Worm (Caenorhabditis elegans) whole organism, young adult: ENCODE measurements around the gene ints-9.

ENCODE experiments used
- B0261.1 ChIP-seq: sonication (generic microtip); optimal IDR thresholded peaks from 2 replicates; lab custom pipeline; 2016; ENCODE audit warnings: mild to moderate bottlenecking, missing genetic modification characterization, moderate library complexity, missing compliant biosample characterization
- F22D6.2 ChIP-seq: sonication (generic microtip); optimal IDR thresholded peaks from 2 replicates; lab custom pipeline; 2016; ENCODE audit warnings: mild to moderate bottlenecking, missing genetic modification characterization, missing compliant biosample characterization
- F23B12.7 ChIP-seq: sonication (generic microtip); optimal IDR thresholded peaks from 2 replicates; lab custom pipeline; 2017; ENCODE audit warnings: missing genetic modification characterization, mild to moderate bottlenecking, missing compliant biosample characterization, antibody characterized with exemption, moderate library complexity; ENCODE audit not compliant: insufficient read depth
- F52B5.7 ChIP-seq: sonication (generic microtip); optimal IDR thresholded peaks from 2 replicates; lab custom pipeline; 2016; ENCODE audit warnings: mild to moderate bottlenecking, missing genetic modification characterization, missing compliant biosample characterization
- F57C9.4 ChIP-seq: sonication (generic microtip); optimal IDR thresholded peaks from 2 replicates; lab custom pipeline; 2017; ENCODE audit warnings: mild to moderate bottlenecking, missing genetic modification characterization, missing compliant biosample characterization
- Y79H2A.3 ChIP-seq: fragments of 200-800 bp; sonication (Bioruptor generic); conservative IDR thresholded peaks from 2 replicates; pipeline ENCODE4 v1.3.6; 2022; ENCODE audit warnings: missing genetic modification reagents, missing genetic modification characterization, missing compliant biosample characterization
- ama-1 ChIP-seq, 3 experiments: fragments of 150-350 bp in 1 of 3; sonication (generic microtip) in 2 of 3; optimal IDR thresholded peaks; 2 replicates each; lab custom pipeline; 2014 to 2018; ENCODE audit warnings: missing biosample characterization in 2 of 3, missing genetic modification characterization in 2 of 3, missing genetic modification reagents in 2 of 3
- aptf-2 ChIP-seq: fragments of 200-800 bp; sonication (Bioruptor generic); conservative IDR thresholded peaks from 2 replicates; pipeline ENCODE4 v1.3.6; 2022; ENCODE audit warnings: missing genetic modification reagents, missing genetic modification characterization, missing compliant biosample characterization
- athp-1 ChIP-seq: sonication (generic microtip); optimal IDR thresholded peaks from 2 replicates; lab custom pipeline; 2017; ENCODE audit warnings: mild to moderate bottlenecking, missing genetic modification characterization, missing compliant biosample characterization
- attf-3 ChIP-seq: fragments of 200-800 bp; sonication (Bioruptor generic); conservative IDR thresholded peaks from 2 replicates; pipeline ENCODE4 v1.3.6; 2022; ENCODE audit warnings: missing genetic modification reagents, missing genetic modification characterization, missing compliant biosample characterization
- cebp-2 ChIP-seq: fragments of 200-800 bp; sonication (Bioruptor generic); IDR thresholded peaks from 2 replicates; pipeline ENCODE4 v1.3.6; 2022; ENCODE audit warnings: missing genetic modification characterization, missing compliant biosample characterization
- ceh-100 ChIP-seq: fragments of 200-800 bp; sonication (Bioruptor generic); IDR thresholded peaks from 2 replicates; pipeline ENCODE4 v1.3.6; 2022; ENCODE audit warnings: missing genetic modification reagents, missing genetic modification characterization, missing compliant biosample characterization
- ceh-79 ChIP-seq: sonication (generic microtip); optimal IDR thresholded peaks from 2 replicates; lab custom pipeline; 2017; ENCODE audit warnings: mild to moderate bottlenecking, missing genetic modification characterization, missing compliant biosample characterization
- ceh-91 ChIP-seq: fragments of 200-800 bp; sonication (Bioruptor generic); IDR thresholded peaks from 2 replicates; pipeline ENCODE4 v1.3.6; 2022; ENCODE audit warnings: missing genetic modification reagents, missing genetic modification characterization, missing compliant biosample characterization
- die-1 ChIP-seq: sonication (generic microtip); optimal IDR thresholded peaks from 2 replicates; lab custom pipeline; 2016; ENCODE audit warnings: missing genotype, mild to moderate bottlenecking, missing genetic modification characterization, missing compliant biosample characterization
- egrh-3 ChIP-seq: fragments of 200-800 bp; sonication (Bioruptor generic); IDR thresholded peaks from 2 replicates; pipeline ENCODE4 v1.3.6; 2022; ENCODE audit warnings: missing genetic modification reagents, missing genetic modification characterization, missing compliant biosample characterization
- ekl-4 ChIP-seq: fragments of 200-800 bp; sonication (Bioruptor generic); IDR thresholded peaks from 2 replicates; pipeline ENCODE4 v1.3.6; 2022; ENCODE audit warnings: missing genetic modification reagents, missing genetic modification characterization, missing compliant biosample characterization
- fkh-3 ChIP-seq: sonication (generic microtip); optimal IDR thresholded peaks from 2 replicates; lab custom pipeline; 2016; ENCODE audit warnings: mild to moderate bottlenecking, missing genetic modification characterization, missing compliant biosample characterization
- hlh-12 ChIP-seq: sonication (generic microtip); optimal IDR thresholded peaks from 2 replicates; lab custom pipeline; 2016; ENCODE audit warnings: missing genetic modification characterization, missing compliant biosample characterization
- hmg-1.2 ChIP-seq: fragments of 200-800 bp; sonication (Bioruptor generic); IDR thresholded peaks from 2 replicates; pipeline ENCODE4 v1.3.6; 2022; ENCODE audit warnings: missing genetic modification reagents, missing genetic modification characterization, missing compliant biosample characterization
- hrde-1 ChIP-seq: sonication (generic microtip); optimal IDR thresholded peaks from 2 replicates; lab custom pipeline; 2016; ENCODE audit warnings: missing genetic modification characterization, mild to moderate bottlenecking, missing compliant biosample characterization, moderate library complexity, missing genotype, missing genetic modification reagents, borderline replicate concordance
- lag-1 ChIP-seq: fragments of 200-800 bp; sonication (Bioruptor generic); IDR thresholded peaks from 2 replicates; pipeline ENCODE4 v1.3.6; 2022; ENCODE audit warnings: missing genetic modification reagents, missing genetic modification characterization, missing compliant biosample characterization
- let-607 ChIP-seq, 2 experiments: fragments of 200-800 bp in 1 of 2; sonication (Bioruptor generic) in 1 of 2; sonication (generic microtip) in 1 of 2; optimal IDR thresholded peaks; 2 replicates each; lab custom pipeline; 2016 to 2018; ENCODE audit warnings: mild to moderate bottlenecking in 2 of 2, missing compliant biosample characterization in 2 of 2, missing genetic modification characterization in 2 of 2, moderate library complexity in 2 of 2, missing genotype in 1 of 2
- lin-35 ChIP-seq, 3 experiments: fragments of 150-350 bp in 2 of 3; sonication (generic microtip) in 1 of 3; optimal IDR thresholded peaks; 2 replicates each; lab custom pipeline; 2014 to 2018; ENCODE audit warnings: missing biosample characterization in 3 of 3, missing genetic modification characterization in 3 of 3, missing genetic modification reagents in 3 of 3
- lin-40 ChIP-seq: sonication (generic microtip); optimal IDR thresholded peaks from 2 replicates; lab custom pipeline; 2016; ENCODE audit warnings: missing genetic modification characterization, mild to moderate bottlenecking, missing compliant biosample characterization, missing genotype, missing genetic modification reagents
- madf-10 ChIP-seq: sonication (generic microtip); optimal IDR thresholded peaks from 2 replicates; lab custom pipeline; 2016; ENCODE audit warnings: mild to moderate bottlenecking, missing genetic modification characterization, missing compliant biosample characterization
- madf-3 ChIP-seq: fragments of 200-800 bp; sonication (Bioruptor generic); IDR thresholded peaks from 2 replicates; pipeline ENCODE4 v1.3.6; 2022; ENCODE audit warnings: missing genetic modification reagents, missing genetic modification characterization, missing compliant biosample characterization
- madf-6 ChIP-seq: fragments of 200-800 bp; sonication (Bioruptor generic); IDR thresholded peaks from 2 replicates; pipeline ENCODE4 v1.3.6; 2022; ENCODE audit warnings: missing genetic modification reagents, missing genetic modification characterization, missing compliant biosample characterization
- mel-28 ChIP-seq: sonication (generic microtip); optimal IDR thresholded peaks from 2 replicates; lab custom pipeline; 2016; ENCODE audit warnings: borderline replicate concordance, mild to moderate bottlenecking, missing genetic modification characterization, missing compliant biosample characterization
- mes-4 ChIP-seq: sonication (generic microtip); optimal IDR thresholded peaks from 2 replicates; lab custom pipeline; 2016; ENCODE audit warnings: missing genotype, missing genetic modification characterization, missing compliant biosample characterization
- mxl-1 ChIP-seq: sonication (generic microtip); optimal IDR thresholded peaks from 2 replicates; lab custom pipeline; 2016; ENCODE audit warnings: missing genetic modification characterization, missing compliant biosample characterization
- nfya-1 ChIP-seq: sonication (generic microtip); optimal IDR thresholded peaks from 2 replicates; lab custom pipeline; 2017; ENCODE audit warnings: antibody characterized with exemption, missing compliant biosample characterization, missing genetic modification characterization, borderline replicate concordance; ENCODE audit not compliant: insufficient read depth
- nfyb-1 ChIP-seq: fragments of 200-800 bp; sonication (Bioruptor generic); IDR thresholded peaks from 2 replicates; pipeline ENCODE4 v1.3.6; 2022; ENCODE audit warnings: missing genetic modification reagents, missing genetic modification characterization, missing compliant biosample characterization
- nhr-120 ChIP-seq: fragments of 200-800 bp; sonication (Bioruptor generic); IDR thresholded peaks from 2 replicates; pipeline ENCODE4 v1.3.6; 2022; ENCODE audit warnings: missing genetic modification characterization, missing compliant biosample characterization
- pbrm-1 ChIP-seq: fragments of 200-800 bp; sonication (Bioruptor generic); IDR thresholded peaks from 2 replicates; pipeline ENCODE4 v1.3.6; 2022; ENCODE audit warnings: missing genetic modification reagents, missing genetic modification characterization, missing compliant biosample characterization
- rec-8 ChIP-seq, 2 experiments: sonication (generic microtip); optimal IDR thresholded peaks; 2 replicates each; lab custom pipeline; 2016; ENCODE audit warnings: mild to moderate bottlenecking in 2 of 2, missing genetic modification characterization in 2 of 2, missing genetic modification reagents in 2 of 2, missing genotype in 2 of 2, missing biosample characterization in 1 of 2, missing compliant biosample characterization in 1 of 2, moderate library complexity in 1 of 2
- repo-1 ChIP-seq: sonication (generic microtip); optimal IDR thresholded peaks from 2 replicates; lab custom pipeline; 2017; ENCODE audit warnings: mild to moderate bottlenecking, missing genetic modification characterization, missing compliant biosample characterization
- sdz-38 ChIP-seq: sonication (generic microtip); optimal IDR thresholded peaks from 2 replicates; lab custom pipeline; 2016; ENCODE audit warnings: missing genotype, missing genetic modification characterization, missing compliant biosample characterization
- somi-1 ChIP-seq: fragments of 200-800 bp; sonication (Bioruptor generic); optimal IDR thresholded peaks from 2 replicates; lab custom pipeline; 2018; ENCODE audit warnings: mild to moderate bottlenecking, missing genetic modification characterization, missing compliant biosample characterization
- tbx-9 ChIP-seq: sonication (generic microtip); optimal IDR thresholded peaks from 2 replicates; lab custom pipeline; 2016; ENCODE audit warnings: borderline replicate concordance, missing genetic modification characterization, inconsistent platforms, missing compliant biosample characterization
- unc-130 ChIP-seq: sonication (generic microtip); optimal IDR thresholded peaks from 2 replicates; lab custom pipeline; 2016; ENCODE audit warnings: missing genetic modification reagents, missing genetic modification characterization, missing compliant biosample characterization
- xnd-1 ChIP-seq: sonication (generic microtip); optimal IDR thresholded peaks from 2 replicates; lab custom pipeline; 2016; ENCODE audit warnings: missing genotype, missing genetic modification reagents, missing genetic modification characterization, missing compliant biosample characterization
- zfh-2 ChIP-seq: fragments of 200-800 bp; sonication (Bioruptor generic); conservative IDR thresholded peaks from 2 replicates; pipeline ENCODE4 v1.3.6; 2022; ENCODE audit warnings: missing genetic modification reagents, missing genetic modification characterization, missing compliant biosample characterization
- ztf-22 ChIP-seq: fragments of 200-800 bp; sonication (Bioruptor generic); optimal IDR thresholded peaks from 2 replicates; lab custom pipeline; 2018; ENCODE audit warnings: mild to moderate bottlenecking, missing genetic modification characterization, moderate library complexity, missing compliant biosample characterization
- ztf-26 ChIP-seq: sonication (generic microtip); optimal IDR thresholded peaks from 2 replicates; lab custom pipeline; 2017; ENCODE audit warnings: missing genetic modification characterization, missing compliant biosample characterization
- ztf-28 ChIP-seq: fragments of 200-800 bp; sonication (Bioruptor generic); IDR thresholded peaks from 2 replicates; pipeline ENCODE4 v1.3.6; 2022; ENCODE audit warnings: missing genetic modification reagents, missing genetic modification characterization, missing compliant biosample characterization

ints-9 gene

DNA sequence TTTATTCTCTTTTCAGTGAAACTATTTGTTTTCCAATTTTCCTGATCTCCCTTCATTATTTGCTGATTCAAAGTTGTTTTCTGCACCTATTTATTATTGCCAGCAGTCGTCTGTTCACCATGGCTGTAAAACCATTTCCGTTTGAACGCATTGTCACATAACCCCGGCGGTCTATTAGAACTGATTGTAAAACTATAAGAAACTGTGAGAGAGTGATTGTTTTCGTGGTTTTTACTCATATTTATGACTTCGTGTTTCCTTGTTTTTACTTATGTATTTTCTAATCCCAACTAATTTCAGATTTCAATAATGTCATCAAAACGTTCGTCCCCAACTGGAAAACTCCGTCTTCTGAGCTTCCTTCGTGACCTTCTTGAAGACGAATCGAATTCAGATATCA is 12.7 kb upstream of the ints-9 start, which contains the start of gene F19F10.1:
F19F10.1 (plus strand) TSS at position 301 of the 400 bp plus-strand sequence.
- TF ChIP-seq somi-1 (GFP tag; lab: Kevin White, UChicago) (no peak), F52B5.7 (tag; lab: Kevin White, UChicago) (no peak), mel-28 (no peak), athp-1 (no peak), egrh-3 (GFP tag; lab: Robert Waterston, UW) (no peak), let-607 (tag; optimal IDR thresholded peaks at IDR 0.05; lab: Kevin White, UChicago) (no peak), fkh-3 (tag; lab: Kevin White, UChicago) (no peak), pbrm-1 (GFP tag; lab: Robert Waterston, UW) (no peak), ceh-91 (no peak), tbx-9 (tag; lab: Kevin White, UChicago) (no peak), zfh-2 (no peak), hlh-12 (tag; lab: Kevin White, UChicago) (no peak), ztf-28 (GFP tag; lab: Robert Waterston, UW) (no peak), ztf-26 (tag; lab: Kevin White, UChicago) (no peak), ztf-22 (GFP tag; lab: Kevin White, UChicago) (no peak), attf-3 (no peak), rec-8 (tag; optimal IDR thresholded peaks at IDR 0.05; lab: Kevin White, UChicago) (no peak)

DNA sequence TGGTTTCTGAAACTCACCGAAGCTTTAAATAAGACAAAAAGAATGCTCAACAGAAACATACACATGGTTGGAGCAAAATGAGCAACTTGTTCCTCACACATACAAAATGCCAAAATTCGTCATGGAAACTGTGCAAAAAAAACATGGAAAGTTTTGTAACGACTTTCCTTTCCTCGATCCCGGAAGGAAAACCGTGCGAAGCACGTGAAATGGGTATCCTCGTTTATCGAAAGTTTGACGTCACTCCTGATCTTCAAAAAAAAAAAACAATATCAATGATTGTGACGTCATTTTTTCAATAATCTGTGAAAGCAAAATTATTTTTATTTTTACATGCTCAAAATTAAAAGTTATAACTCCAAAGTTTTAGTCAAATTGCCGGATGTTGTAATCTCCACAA is 5.3 kb upstream of the ints-9 start, which contains the start of gene clec-212:
clec-212 (minus strand) TSS at position 101 of the 400 bp plus-strand sequence.
- TF ChIP-seq nhr-120 (GFP tag; lab: Robert Waterston, UW), result no peak
- TF ChIP-seq sdz-38 (tag; lab: Kevin White, UChicago), result no peak
- TF ChIP-seq hrde-1 (tag; lab: Kevin White, UChicago), result no peak
- TF ChIP-seq madf-6 (GFP tag; lab: Robert Waterston, UW), result no peak
- no peak for TF ChIP-seq hmg-1.2 (GFP tag; lab: Robert Waterston, UW)
- TF ChIP-seq ztf-22 (GFP tag; lab: Kevin White, UChicago), result no peak
- no peak for TF ChIP-seq ekl-4
- no peak for TF ChIP-seq aptf-2 (GFP tag; lab: Robert Waterston, UW)
- no peak for TF ChIP-seq let-607 (tag; optimal IDR thresholded peaks at IDR 0.05; lab: Kevin White, UChicago)
- TF ChIP-seq F23B12.7 (tag; lab: Kevin White, UChicago), result no peak
- no peak for TF ChIP-seq nfya-1 (tag; lab: Kevin White, UChicago)
- no peak for TF ChIP-seq Y79H2A.3 (GFP tag; lab: Robert Waterston, UW)
- TF ChIP-seq xnd-1 (tag; lab: Kevin White, UChicago), result no peak
- TF ChIP-seq F22D6.2 (tag; lab: Kevin White, UChicago), result no peak
- TF ChIP-seq fkh-3 (tag; lab: Kevin White, UChicago), result no peak
- no peak for TF ChIP-seq F57C9.4 (tag; lab: Kevin White, UChicago)
- no peak for TF ChIP-seq lin-40 (tag; lab: Kevin White, UChicago)
- TF ChIP-seq ama-1 (optimal IDR thresholded peaks at IDR 0.05; lab: Kevin White, UChicago), result no peak
- TF ChIP-seq ama-1 (GFP tag; optimal IDR thresholded peaks at IDR 0.05; lab: Kevin White, UChicago), result no peak
- TF ChIP-seq repo-1, result no peak

DNA sequence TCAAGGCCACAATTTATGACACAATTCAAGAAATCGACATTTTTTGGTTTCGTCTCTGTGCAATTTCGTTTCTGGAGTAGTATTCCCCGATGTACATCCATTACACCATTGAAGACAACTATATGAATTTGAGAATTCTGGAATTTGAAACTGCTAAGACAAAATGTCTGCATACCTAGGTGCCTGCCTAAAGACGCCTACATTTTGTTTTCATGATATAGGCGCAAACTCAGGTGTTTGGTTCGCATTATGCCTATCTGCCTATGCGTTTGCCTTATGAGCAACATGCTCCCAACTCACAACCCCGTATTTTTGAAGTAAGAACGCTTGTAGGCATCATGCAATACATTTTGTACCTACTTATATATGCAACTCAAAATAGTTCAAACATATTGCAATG is 4.6 kb upstream of the ints-9 start, which contains the start of gene F19F10.14:
F19F10.14 (minus strand) TSS at position 101 of the 400 bp plus-strand sequence.
- TF ChIP-seq unc-130, result no peak
- TF ChIP-seq F52B5.7 (tag; lab: Kevin White, UChicago), result no peak
- no peak for TF ChIP-seq die-1 (tag; lab: Kevin White, UChicago)
- no peak for TF ChIP-seq madf-3 (GFP tag; lab: Robert Waterston, UW)
- no peak for TF ChIP-seq nfyb-1 (GFP tag; lab: Robert Waterston, UW)
- TF ChIP-seq B0261.1 (tag; lab: Kevin White, UChicago), result no peak
- no peak for TF ChIP-seq mxl-1 (tag; lab: Kevin White, UChicago)
- TF ChIP-seq madf-10, result no peak
- no peak for TF ChIP-seq ceh-100 (GFP tag; lab: Robert Waterston, UW)
- TF ChIP-seq lin-35 (GFP tag; optimal IDR thresholded peaks at IDR 0.05; lab: Kevin White, UChicago), result no peak
- TF ChIP-seq mes-4 (tag; lab: Kevin White, UChicago), result no peak
- no peak for TF ChIP-seq lag-1
- TF ChIP-seq cebp-2, result no peak
- no peak for TF ChIP-seq hmg-1.2 (GFP tag; lab: Robert Waterston, UW)
- TF ChIP-seq somi-1 (GFP tag; lab: Kevin White, UChicago), result no peak
- no peak for TF ChIP-seq ceh-79 (tag; lab: Kevin White, UChicago)
- TF ChIP-seq, all 124 proteins: peak for 0
